Worm (Caenorhabditis elegans) whole organism, L1 larva: ENCODE measurements around the gene col-167.
A peak's percentile ranks its signal among the peaks of the same experiment; 100 is the strongest.

Experiments
- C04F5.9 ChIP-seq: sonication (generic microtip); optimal IDR thresholded peaks from 2 replicates; lab custom pipeline; 2016; ENCODE audit warnings: missing genetic modification characterization, missing compliant biosample characterization
- C16A3.4 ChIP-seq: fragments of 150-350 bp; optimal IDR thresholded peaks from 2 replicates; lab custom pipeline; 2014; ENCODE audit warnings: missing biosample characterization, missing genetic modification characterization
- C34B4.2 ChIP-seq: sonication (generic microtip); optimal IDR thresholded peaks from 2 replicates; lab custom pipeline; 2017; ENCODE audit warnings: mild to moderate bottlenecking, missing genetic modification characterization, missing compliant biosample characterization
- Y116A8C.19 ChIP-seq: sonication (generic microtip); optimal IDR thresholded peaks from 2 replicates; lab custom pipeline; 2016; ENCODE audit warnings: missing compliant biosample characterization, missing genetic modification characterization, borderline replicate concordance
- aha-1 ChIP-seq: fragments of 150-350 bp; optimal IDR thresholded peaks from 2 replicates; lab custom pipeline; 2014; ENCODE audit warnings: missing biosample characterization, missing genetic modification characterization
- alr-1 ChIP-seq: fragments of 200-800 bp; sonication (Bioruptor generic); optimal IDR thresholded peaks from 2 replicates; lab custom pipeline; 2018; ENCODE audit warnings: borderline replicate concordance, mild to moderate bottlenecking, missing genetic modification characterization, missing compliant biosample characterization
- ceh-63 ChIP-seq: fragments of 200-800 bp; sonication (Bioruptor generic); optimal IDR thresholded peaks from 2 replicates; lab custom pipeline; 2018; ENCODE audit warnings: mild to moderate bottlenecking, missing genetic modification characterization, missing compliant biosample characterization
- ceh-8 ChIP-seq: fragments of 200-800 bp; sonication (Bioruptor generic); optimal IDR thresholded peaks from 2 replicates; lab custom pipeline; 2018; ENCODE audit warnings: mild to moderate bottlenecking, missing genetic modification characterization, moderate library complexity, missing compliant biosample characterization
- ceh-82 ChIP-seq, 3 experiments: fragments of 150-350 bp in 1 of 3; sonication (generic microtip) in 2 of 3; optimal IDR thresholded peaks; 2 replicates each; lab custom pipeline; 2014 to 2017; ENCODE audit warnings: missing biosample characterization in 3 of 3, missing genetic modification characterization in 3 of 3
- ceh-88 ChIP-seq: fragments of 200-800 bp; sonication (Bioruptor generic); IDR thresholded peaks from 2 replicates; pipeline ENCODE4 v1.3.6; 2022; ENCODE audit warnings: missing genetic modification characterization, missing compliant biosample characterization
- ces-1 ChIP-seq: fragments of 150-350 bp; optimal IDR thresholded peaks from 2 replicates; lab custom pipeline; 2014; ENCODE audit warnings: missing biosample characterization, missing genetic modification reagents, missing genetic modification characterization
- dpl-1 ChIP-seq, 3 experiments: fragments of 150-350 bp in 2 of 3; sonication (generic microtip) in 1 of 3; optimal IDR thresholded peaks; 2 replicates each; lab custom pipeline; 2014 to 2017; ENCODE audit warnings: missing biosample characterization in 3 of 3, missing genetic modification characterization in 3 of 3, missing genetic modification reagents in 3 of 3
- dsc-1 ChIP-seq: sonication (generic microtip); optimal IDR thresholded peaks from 2 replicates; lab custom pipeline; 2016; ENCODE audit warnings: mild to moderate bottlenecking, missing genetic modification characterization, missing compliant biosample characterization
- efl-1 ChIP-seq, 4 experiments: fragments of 150-350 bp; optimal IDR thresholded peaks in 3 of 4; peaks in 1 of 4; 1 replicate in 1 of 4; 2 replicates in 3 of 4; lab custom pipeline; 2014; ENCODE audit warnings: missing biosample characterization in 2 of 4, missing genetic modification characterization in 2 of 4, missing genetic modification reagents in 2 of 4
- elt-3 ChIP-seq, 6 experiments: fragments of 150-350 bp in 1 of 6; sonication (generic microtip); optimal IDR thresholded peaks; 2 replicates each; lab custom pipeline; 2017 to 2018; ENCODE audit warnings: missing biosample characterization in 6 of 6, missing genetic modification characterization in 6 of 6, inconsistent platforms in 1 of 6
- ets-5 ChIP-seq: fragments of 200-800 bp; sonication (Bioruptor generic); IDR thresholded peaks from 2 replicates; pipeline ENCODE4 v1.3.6; 2022; ENCODE audit warnings: missing genetic modification characterization, missing compliant biosample characterization
- fkh-4 ChIP-seq: sonication (generic microtip); optimal IDR thresholded peaks from 2 replicates; lab custom pipeline; 2016; ENCODE audit warnings: missing compliant biosample characterization, missing genetic modification characterization, borderline replicate concordance
- fkh-8 ChIP-seq: sonication (generic microtip); optimal IDR thresholded peaks from 2 replicates; lab custom pipeline; 2016; ENCODE audit warnings: mild to moderate bottlenecking, missing genetic modification characterization, missing compliant biosample characterization
- fos-1 ChIP-seq: fragments of 150-350 bp; optimal IDR thresholded peaks from 2 replicates; lab custom pipeline; 2014; ENCODE audit warnings: missing biosample characterization, missing genetic modification characterization
- grh-1 ChIP-seq: fragments of 200-800 bp; sonication (Bioruptor generic); IDR thresholded peaks from 2 replicates; pipeline ENCODE4 v1.3.6; 2022; ENCODE audit warnings: missing genetic modification reagents, missing genetic modification characterization, missing compliant biosample characterization
- hlh-4 ChIP-seq: sonication (generic microtip); optimal IDR thresholded peaks from 2 replicates; lab custom pipeline; 2016; ENCODE audit warnings: mild to moderate bottlenecking, missing genetic modification characterization, missing compliant biosample characterization
- irx-1 ChIP-seq: sonication (generic microtip); optimal IDR thresholded peaks from 2 replicates; lab custom pipeline; 2016; ENCODE audit warnings: missing genetic modification characterization, missing compliant biosample characterization
- jun-1 ChIP-seq: fragments of 150-350 bp; optimal IDR thresholded peaks from 2 replicates; lab custom pipeline; 2014; ENCODE audit warnings: missing biosample characterization, missing genetic modification reagents, missing genetic modification characterization
- lin-13 ChIP-seq: fragments of 150-350 bp; optimal IDR thresholded peaks from 2 replicates; lab custom pipeline; 2014; ENCODE audit warnings: missing biosample characterization, missing genetic modification reagents, missing genetic modification characterization
- lin-14 ChIP-seq: fragments of 200-800 bp; sonication (Bioruptor generic); optimal IDR thresholded peaks from 2 replicates; lab custom pipeline; 2018; ENCODE audit warnings: mild to moderate bottlenecking, missing genetic modification characterization, moderate library complexity, missing compliant biosample characterization
- lin-35 ChIP-seq, 2 experiments: fragments of 150-350 bp; optimal IDR thresholded peaks; 2 replicates each; lab custom pipeline; 2014; ENCODE audit warnings: missing biosample characterization in 2 of 2, missing genetic modification characterization in 2 of 2, missing genetic modification reagents in 2 of 2
- lir-3 ChIP-seq: sonication (generic microtip); optimal IDR thresholded peaks from 2 replicates; lab custom pipeline; 2016; ENCODE audit warnings: mild to moderate bottlenecking, missing genetic modification characterization, moderate library complexity, missing compliant biosample characterization; ENCODE audit not compliant: poor library complexity
- lsy-2 ChIP-seq, 2 experiments: fragments of 150-350 bp; optimal IDR thresholded peaks; 2 replicates each; lab custom pipeline; 2014; ENCODE audit warnings: missing biosample characterization in 2 of 2, missing genetic modification characterization in 2 of 2
- mab-9 ChIP-seq: fragments of 200-800 bp; sonication (Bioruptor generic); IDR thresholded peaks from 2 replicates; pipeline ENCODE4 v1.3.6; 2022; ENCODE audit warnings: missing genetic modification reagents, missing genetic modification characterization, missing compliant biosample characterization
- mdl-1 ChIP-seq, 2 experiments: fragments of 150-350 bp; optimal IDR thresholded peaks; 2 replicates each; lab custom pipeline; 2014 to 2017; ENCODE audit warnings: missing biosample characterization in 2 of 2, missing genetic modification characterization in 2 of 2, inconsistent platforms in 1 of 2
- mef-2 ChIP-seq: fragments of 150-350 bp; optimal IDR thresholded peaks from 2 replicates; lab custom pipeline; 2014; ENCODE audit warnings: missing biosample characterization, missing genetic modification characterization
- mep-1 ChIP-seq: fragments of 150-350 bp; optimal IDR thresholded peaks from 2 replicates; lab custom pipeline; 2014; ENCODE audit warnings: missing biosample characterization, missing genetic modification characterization
- nhr-19 ChIP-seq: fragments of 200-800 bp; sonication (Bioruptor generic); conservative IDR thresholded peaks from 2 replicates; pipeline ENCODE4 v1.3.6; 2022; ENCODE audit warnings: missing genetic modification characterization, missing compliant biosample characterization
- nhr-47 ChIP-seq: sonication (generic microtip); optimal IDR thresholded peaks from 2 replicates; lab custom pipeline; 2016; ENCODE audit warnings: mild to moderate bottlenecking, missing genetic modification characterization, moderate library complexity, missing compliant biosample characterization
- nhr-71 ChIP-seq: sonication (generic microtip); optimal IDR thresholded peaks from 2 replicates; lab custom pipeline; 2016; ENCODE audit warnings: mild to moderate bottlenecking, missing genetic modification characterization, moderate library complexity, missing compliant biosample characterization
- nhr-77 ChIP-seq: fragments of 150-350 bp; optimal IDR thresholded peaks from 2 replicates; lab custom pipeline; 2014; ENCODE audit warnings: missing biosample characterization, missing genetic modification characterization
- nhr-84 ChIP-seq: sonication (generic microtip); optimal IDR thresholded peaks from 2 replicates; lab custom pipeline; 2017; ENCODE audit warnings: missing biosample characterization, missing genetic modification characterization
- nhr-85 ChIP-seq: sonication (generic microtip); peaks from one replicate; lab custom pipeline; 2016; ENCODE audit warnings: missing genetic modification characterization, inconsistent platforms, missing compliant biosample characterization
- nhr-90 ChIP-seq: sonication (generic microtip); optimal IDR thresholded peaks from 2 replicates; lab custom pipeline; 2016; ENCODE audit warnings: mild to moderate bottlenecking, missing genetic modification characterization, missing compliant biosample characterization; ENCODE audit not compliant: poor library complexity
- skn-1 ChIP-seq: fragments of 150-350 bp; optimal IDR thresholded peaks from 2 replicates; lab custom pipeline; 2014; ENCODE audit warnings: missing biosample characterization, missing genetic modification characterization
- snpc-4 ChIP-seq: fragments of 150-350 bp; optimal IDR thresholded peaks from 2 replicates; lab custom pipeline; 2014; ENCODE audit warnings: missing biosample characterization, missing genetic modification characterization
- snu-23 ChIP-seq: sonication (generic microtip); optimal IDR thresholded peaks from 2 replicates; lab custom pipeline; 2016; ENCODE audit warnings: missing genetic modification characterization, missing compliant biosample characterization
- sup-37 ChIP-seq: fragments of 200-800 bp; sonication (Bioruptor generic); optimal IDR thresholded peaks from 2 replicates; lab custom pipeline; 2018; ENCODE audit warnings: mild to moderate bottlenecking, missing genetic modification characterization, missing compliant biosample characterization
- swsn-7 ChIP-seq: sonication (generic microtip); optimal IDR thresholded peaks from 2 replicates; lab custom pipeline; 2016; ENCODE audit warnings: missing genetic modification characterization, missing compliant biosample characterization
- tbx-2 ChIP-seq: sonication (generic microtip); optimal IDR thresholded peaks from 2 replicates; lab custom pipeline; 2016; ENCODE audit warnings: missing genetic modification characterization, missing compliant biosample characterization
- tlp-1 ChIP-seq: fragments of 150-350 bp; optimal IDR thresholded peaks from 2 replicates; lab custom pipeline; 2014; ENCODE audit warnings: missing biosample characterization, missing genetic modification characterization
- unc-62 ChIP-seq: fragments of 150-350 bp; optimal IDR thresholded peaks from 2 replicates; lab custom pipeline; 2014; ENCODE audit warnings: missing biosample characterization, missing genetic modification reagents, missing genetic modification characterization
- unc-86 ChIP-seq: sonication (generic microtip); optimal IDR thresholded peaks from 2 replicates; lab custom pipeline; 2016; ENCODE audit warnings: missing genetic modification characterization, missing compliant biosample characterization
- vab-15 ChIP-seq: sonication (generic microtip); optimal IDR thresholded peaks from 2 replicates; lab custom pipeline; 2017; ENCODE audit warnings: missing genotype, mild to moderate bottlenecking, missing genetic modification characterization, missing compliant biosample characterization
- xbp-1 ChIP-seq: sonication (generic microtip); optimal IDR thresholded peaks from 2 replicates; lab custom pipeline; 2016; ENCODE audit warnings: missing genetic modification characterization, missing compliant biosample characterization
- zag-1 ChIP-seq: fragments of 150-350 bp; optimal IDR thresholded peaks from 2 replicates; lab custom pipeline; 2014; ENCODE audit warnings: missing biosample characterization, missing genetic modification characterization
- zip-4 ChIP-seq: fragments of 200-800 bp; sonication (Bioruptor generic); optimal IDR thresholded peaks from 2 replicates; lab custom pipeline; 2018; ENCODE audit warnings: mild to moderate bottlenecking, missing genetic modification characterization, moderate library complexity, missing compliant biosample characterization
- ztf-4 ChIP-seq: fragments of 150-350 bp; optimal IDR thresholded peaks from 2 replicates; lab custom pipeline; 2014; ENCODE audit warnings: missing biosample characterization, missing genetic modification characterization

The col-167 gene

DNA sequence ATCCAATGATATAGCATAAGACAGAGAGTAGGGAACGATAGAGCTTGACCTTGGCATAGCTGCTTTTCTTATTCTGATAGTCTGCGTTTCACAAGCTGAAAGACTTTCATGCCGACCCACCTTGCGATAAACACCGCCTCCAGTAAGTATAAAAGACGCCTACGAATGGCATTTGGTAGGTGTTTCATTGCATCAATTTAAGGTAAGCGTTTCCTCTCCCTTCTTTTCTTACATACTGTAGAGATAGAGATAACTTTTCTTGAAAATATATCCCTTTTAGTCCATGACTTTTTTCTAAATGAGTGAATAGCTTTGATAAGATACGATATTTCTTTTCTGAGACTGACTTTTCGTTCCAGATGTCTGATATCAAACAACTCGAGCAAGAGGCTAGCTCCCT lies at the start of gene col-167:
col-167 (plus strand) TSS at position 360 of the 400 bp plus-strand sequence.
- TF ChIP-seq skn-1 (tag; lab: Kevin White, UChicago), result no peak
- TF ChIP-seq aha-1 (tag; lab: Kevin White, UChicago), result no peak
- no peak for TF ChIP-seq C04F5.9 (tag; lab: Kevin White, UChicago)
- no peak for TF ChIP-seq dpl-1 (GFP tag; optimal IDR thresholded peaks at IDR 0.05; lab: Kevin White, UChicago)
- TF ChIP-seq irx-1 (tag; lab: Kevin White, UChicago), result no peak
- TF ChIP-seq mef-2 (tag; lab: Kevin White, UChicago), result no peak
- no peak for TF ChIP-seq jun-1 (tag; lab: Kevin White, UChicago)
- TF ChIP-seq swsn-7 (tag; lab: Kevin White, UChicago), result no peak
- no peak for TF ChIP-seq fos-1 (tag; lab: Kevin White, UChicago)
- no peak for TF ChIP-seq efl-1 (optimal IDR thresholded peaks at IDR 0.05; lab: Kevin White, UChicago)
- TF ChIP-seq efl-1 (GFP tag; optimal IDR thresholded peaks at IDR 0.05 in 1 of 2; lab: Kevin White, UChicago), result no peak
- peak; percentile 7 for TF ChIP-seq tbx-2
- TF ChIP-seq ceh-63 (GFP tag; lab: Kevin White, UChicago), result no peak
- no peak for TF ChIP-seq mep-1 (tag; lab: Kevin White, UChicago)
- no peak for TF ChIP-seq mdl-1 (tag; optimal IDR thresholded peaks at IDR 0.05; lab: Kevin White, UChicago)
- TF ChIP-seq grh-1 (GFP tag; lab: Robert Waterston, UW), result 0 out of 2 replicates have a peak, but pooled peaks have one; percentile 12
- TF ChIP-seq ces-1 (GFP tag; lab: Kevin White, UChicago), result no peak
- TF ChIP-seq fkh-4, result no peak
- TF ChIP-seq vab-15 (tag; lab: Kevin White, UChicago), result no peak
- TF ChIP-seq lir-3, result no peak
- no peak for TF ChIP-seq alr-1
- no peak for TF ChIP-seq unc-86
- no peak for TF ChIP-seq C34B4.2 (tag; lab: Kevin White, UChicago)
- TF ChIP-seq zag-1 (tag; lab: Kevin White, UChicago), result no peak
- no peak for TF ChIP-seq lin-35 (GFP tag; optimal IDR thresholded peaks at IDR 0.05; lab: Kevin White, UChicago)
- no peak for TF ChIP-seq zip-4 (GFP tag; lab: Kevin White, UChicago)
- no peak for TF ChIP-seq ets-5 (GFP tag; lab: Robert Waterston, UW)
- no peak for TF ChIP-seq nhr-77 (tag; lab: Kevin White, UChicago)
- TF ChIP-seq C16A3.4 (tag; lab: Kevin White, UChicago), result no peak
- TF ChIP-seq unc-62 (GFP tag; lab: Kevin White, UChicago), result no peak
- no peak for TF ChIP-seq snpc-4
- TF ChIP-seq lsy-2 (tag; optimal IDR thresholded peaks at IDR 0.05; lab: Kevin White, UChicago), result no peak
- TF ChIP-seq Y116A8C.19, result no peak
- TF ChIP-seq nhr-71 (tag; lab: Kevin White, UChicago), result peak; percentile 13
- no peak for TF ChIP-seq mab-9 (GFP tag; lab: Robert Waterston, UW)
- peak; percentile 11 for TF ChIP-seq snu-23 (GFP tag; lab: Kevin White, UChicago)
- TF ChIP-seq fkh-8 (tag; lab: Kevin White, UChicago), result no peak
- TF ChIP-seq nhr-90 (tag; lab: Kevin White, UChicago), result no peak
- TF ChIP-seq hlh-4 (tag; lab: Kevin White, UChicago), result no peak
- no peak for TF ChIP-seq nhr-19 (GFP tag; lab: Robert Waterston, UW)
- no peak for TF ChIP-seq sup-37 (GFP tag; lab: Kevin White, UChicago)
- TF ChIP-seq ceh-82 (tag; optimal IDR thresholded peaks at IDR 0.05; lab: Kevin White, UChicago), result no peak
- no peak for TF ChIP-seq ztf-4 (tag; lab: Kevin White, UChicago)
- no peak for TF ChIP-seq dsc-1 (tag; lab: Kevin White, UChicago)
- TF ChIP-seq lin-14 (GFP tag; lab: Kevin White, UChicago), result peak; percentile 9
- no peak for TF ChIP-seq xbp-1 (tag; lab: Kevin White, UChicago)
- TF ChIP-seq elt-3 (tag; optimal IDR thresholded peaks at IDR 0.05; lab: Kevin White, UChicago), result peak in 3 of 6 experiments; percentile 41 to 47 (median 44)
- no peak for TF ChIP-seq tlp-1 (tag; lab: Kevin White, UChicago)
- TF ChIP-seq ceh-8 (GFP tag; lab: Kevin White, UChicago), result no peak
- TF ChIP-seq nhr-47, result no peak
- TF ChIP-seq nhr-85 (tag; lab: Kevin White, UChicago), result peak; percentile 86
- TF ChIP-seq nhr-84, result no peak
- TF ChIP-seq lin-13 (GFP tag; lab: Kevin White, UChicago), result no peak
- TF ChIP-seq ceh-88 (GFP tag; lab: Robert Waterston, UW), result no peak
